Worm (Caenorhabditis elegans) whole organism, L2 larva: ENCODE results near the gene atl-1.

Experiments
- C34F6.9 ChIP-seq: fragments of 150-350 bp; optimal IDR thresholded peaks from 2 replicates; lab custom pipeline; 2014; ENCODE audit warnings: missing biosample characterization, missing genetic modification characterization
- F13H6.1 ChIP-seq: sonication (generic microtip); optimal IDR thresholded peaks from 2 replicates; lab custom pipeline; 2016; ENCODE audit warnings: missing genetic modification characterization, missing compliant biosample characterization
- alr-1 ChIP-seq: fragments of 150-350 bp; optimal IDR thresholded peaks from 2 replicates; lab custom pipeline; 2014; ENCODE audit warnings: missing biosample characterization, missing genetic modification characterization
- aly-2 ChIP-seq: fragments of 150-350 bp; optimal IDR thresholded peaks from 2 replicates; lab custom pipeline; 2014; ENCODE audit warnings: missing biosample characterization, missing genetic modification characterization
- blmp-1 ChIP-seq: sonication (generic microtip); optimal IDR thresholded peaks from 2 replicates; lab custom pipeline; 2017; ENCODE audit warnings: missing genetic modification characterization, mild to moderate bottlenecking, missing compliant biosample characterization, antibody characterized with exemption, moderate library complexity; ENCODE audit not compliant: insufficient read depth
- ceh-16 ChIP-seq: fragments of 150-350 bp; optimal IDR thresholded peaks from 2 replicates; lab custom pipeline; 2014; ENCODE audit warnings: missing biosample characterization, missing genetic modification characterization
- ceh-82 ChIP-seq: fragments of 150-350 bp; optimal IDR thresholded peaks from 2 replicates; lab custom pipeline; 2014; ENCODE audit warnings: missing biosample characterization, missing genetic modification characterization
- crh-2 ChIP-seq: sonication (generic microtip); optimal IDR thresholded peaks from 2 replicates; lab custom pipeline; 2017; ENCODE audit warnings: missing biosample characterization, missing genetic modification characterization
- egl-27 ChIP-seq: sonication (generic microtip); optimal IDR thresholded peaks from 3 replicates; lab custom pipeline; 2017; ENCODE audit warnings: missing biosample characterization, missing genetic modification reagents, missing genetic modification characterization
- fos-1 ChIP-seq: fragments of 150-350 bp; optimal IDR thresholded peaks from 2 replicates; lab custom pipeline; 2014; ENCODE audit warnings: missing biosample characterization, missing genetic modification characterization
- lin-11 ChIP-seq: fragments of 150-350 bp; sonication (generic microtip); optimal IDR thresholded peaks from 2 replicates; lab custom pipeline; 2014; ENCODE audit warnings: missing biosample characterization, missing genetic modification characterization, inconsistent platforms, mixed read lengths
- lin-39 ChIP-seq: fragments of 150-350 bp; optimal IDR thresholded peaks from 2 replicates; lab custom pipeline; 2014; ENCODE audit warnings: missing biosample characterization, missing genetic modification reagents, missing genetic modification characterization
- lsy-2 ChIP-seq, 2 experiments: fragments of 150-350 bp in 1 of 2; sonication (generic microtip) in 1 of 2; optimal IDR thresholded peaks; 2 replicates each; lab custom pipeline; 2014 to 2017; ENCODE audit warnings: missing biosample characterization in 2 of 2, missing genetic modification characterization in 2 of 2
- mab-5 ChIP-seq: fragments of 150-350 bp; optimal IDR thresholded peaks from 2 replicates; lab custom pipeline; 2014; ENCODE audit warnings: missing biosample characterization, missing genetic modification characterization
- mdl-1 ChIP-seq, 2 experiments: fragments of 150-350 bp in 1 of 2; sonication (generic microtip) in 1 of 2; optimal IDR thresholded peaks; 2 replicates each; lab custom pipeline; 2017; ENCODE audit warnings: missing biosample characterization in 2 of 2, missing genetic modification characterization in 2 of 2
- nhr-10 ChIP-seq: sonication (generic microtip); optimal IDR thresholded peaks from 2 replicates; lab custom pipeline; 2017; ENCODE audit warnings: missing biosample characterization, missing genetic modification characterization
- nhr-129 ChIP-seq: fragments of 150-350 bp; optimal IDR thresholded peaks from 2 replicates; lab custom pipeline; 2014; ENCODE audit warnings: missing biosample characterization, missing genetic modification characterization
- nhr-21 ChIP-seq: fragments of 150-350 bp; optimal IDR thresholded peaks from 2 replicates; lab custom pipeline; 2014; ENCODE audit warnings: missing biosample characterization, missing genetic modification characterization
- nhr-237 ChIP-seq: fragments of 150-350 bp; optimal IDR thresholded peaks from 2 replicates; lab custom pipeline; 2014; ENCODE audit warnings: missing biosample characterization, missing genetic modification characterization
- nhr-25 ChIP-seq: fragments of 150-350 bp; sonication (generic microtip); optimal IDR thresholded peaks from 3 replicates; lab custom pipeline; 2014; ENCODE audit warnings: missing biosample characterization, missing genetic modification characterization
- nhr-6 ChIP-seq: fragments of 150-350 bp; optimal IDR thresholded peaks from 2 replicates; lab custom pipeline; 2014; ENCODE audit warnings: missing biosample characterization, missing genetic modification characterization
- peb-1 ChIP-seq: fragments of 150-350 bp; optimal IDR thresholded peaks from 2 replicates; lab custom pipeline; 2014; ENCODE audit warnings: missing biosample characterization, missing genetic modification characterization
- sma-3 ChIP-seq: sonication (generic microtip); optimal IDR thresholded peaks from 2 replicates; lab custom pipeline; 2016; ENCODE audit warnings: missing genetic modification reagents, missing genetic modification characterization, missing compliant biosample characterization
- sma-9 ChIP-seq, 2 experiments: fragments of 150-350 bp in 1 of 2; sonication (generic microtip) in 1 of 2; optimal IDR thresholded peaks; 2 replicates each; lab custom pipeline; 2014 to 2016; ENCODE audit warnings: missing genetic modification characterization in 2 of 2, mild to moderate bottlenecking in 1 of 2, missing biosample characterization in 1 of 2, missing compliant biosample characterization in 1 of 2, missing genetic modification reagents in 1 of 2, moderate library complexity in 1 of 2
- snpc-4 ChIP-seq: fragments of 150-350 bp; optimal IDR thresholded peaks from 2 replicates; lab custom pipeline; 2014; ENCODE audit warnings: missing biosample characterization, missing genetic modification characterization
- unc-39 ChIP-seq: fragments of 150-350 bp; optimal IDR thresholded peaks from 2 replicates; lab custom pipeline; 2014; ENCODE audit warnings: missing biosample characterization, missing genetic modification characterization
- ztf-11 ChIP-seq: sonication (generic microtip); optimal IDR thresholded peaks from 2 replicates; lab custom pipeline; 2017; ENCODE audit warnings: missing biosample characterization, missing genetic modification characterization
- ztf-4 ChIP-seq: fragments of 150-350 bp; optimal IDR thresholded peaks from 2 replicates; lab custom pipeline; 2014; ENCODE audit warnings: missing biosample characterization, missing genetic modification characterization

The atl-1 gene

ce11 chrV:9590317-9590716, 55.1 kb downstream of the atl-1 start, which contains the start of gene K09G1.2:
K09G1.2 (plus strand) TSS chrV:9590617.
- TF ChIP-seq nhr-21 (no peak), mab-5 (no peak), mdl-1 (tag; optimal IDR thresholded peaks at IDR 0.05; lab: Kevin White, UChicago) (no peak), snpc-4 (tag; lab: Kevin White, UChicago) (no peak), ztf-4 (tag; lab: Kevin White, UChicago) (no peak), ceh-82 (tag; lab: Kevin White, UChicago) (no peak), nhr-6 (no peak), lin-11 (no peak), blmp-1 (no peak)
- TF ChIP-seq, all 48 proteins: peak for 0

DNA sequence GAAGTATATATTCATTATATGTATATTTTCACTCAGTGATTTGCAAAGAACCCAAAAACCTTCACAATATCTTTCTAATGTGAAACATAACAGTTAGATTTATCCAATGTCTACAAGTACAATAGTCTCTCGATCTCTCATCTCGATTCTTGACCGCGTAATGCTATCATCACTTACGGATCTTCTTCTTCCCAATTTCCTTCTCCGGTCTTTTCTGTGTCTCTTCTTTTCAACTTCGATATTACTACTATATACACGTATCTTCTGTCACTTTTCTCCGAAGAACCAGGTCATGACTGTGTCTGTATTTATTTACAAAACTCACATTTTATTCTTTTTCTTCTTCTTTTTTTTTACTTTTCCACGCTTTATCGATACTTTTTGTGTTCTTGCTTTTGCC, 56.8 kb downstream of the atl-1 start:
- no peak for TF ChIP-seq mdl-1 (tag; optimal IDR thresholded peaks at IDR 0.05; lab: Kevin White, UChicago)
- TF ChIP-seq aly-2 (tag; lab: Kevin White, UChicago): no peak
- no peak for TF ChIP-seq F13H6.1 (tag; lab: Kevin White, UChicago)
- TF ChIP-seq lin-39: no peak
- TF ChIP-seq nhr-237 (tag; lab: Kevin White, UChicago): no peak
- no peak for TF ChIP-seq C34F6.9 (tag; lab: Kevin White, UChicago)
- TF ChIP-seq peb-1 (tag; lab: Kevin White, UChicago): no peak
- peak; percentile 49 for TF ChIP-seq sma-9 (GFP tag; optimal IDR thresholded peaks at IDR 0.05; lab: Kevin White, UChicago)
- no peak for TF ChIP-seq sma-9 (tag; optimal IDR thresholded peaks at IDR 0.05; lab: Kevin White, UChicago)
- peak; percentile 20 for TF ChIP-seq nhr-21
- no peak for TF ChIP-seq egl-27 (tag; lab: Kevin White, UChicago)
- no peak for TF ChIP-seq lsy-2 (tag; optimal IDR thresholded peaks at IDR 0.05; lab: Kevin White, UChicago)
- no peak for TF ChIP-seq alr-1 (tag; lab: Kevin White, UChicago)
- TF ChIP-seq sma-3: peak; percentile 24
- no peak for TF ChIP-seq ztf-11 (tag; lab: Kevin White, UChicago)
- TF ChIP-seq nhr-129 (tag; lab: Kevin White, UChicago): no peak
- TF ChIP-seq unc-39 (tag; lab: Kevin White, UChicago): no peak
- TF ChIP-seq ceh-16: no peak
- TF ChIP-seq fos-1: peak; percentile 18
- TF ChIP-seq nhr-6: no peak
- no peak for TF ChIP-seq crh-2

- TF ChIP-seq nhr-25 (tag; lab: Kevin White, UChicago) (peak; percentile 14), nhr-10 (tag; lab: Kevin White, UChicago) (no peak)
Observed at ce11 chrV:9587619-9588018, 57.8 kb downstream of the atl-1 start.
